Fruit fly (Drosophila melanogaster) whole organism, embryonic: ENCODE measurements around the gene CG11811.
A peak's percentile ranks its signal among the peaks of the same experiment; 100 is the strongest.

Source experiments
- CG10565 ChIP-seq: fragments of 200-800 bp; sonication (Bioruptor generic); optimal IDR thresholded peaks from 3 replicates; lab custom pipeline; 2016; ENCODE audit warnings: missing biosample characterization, mild to moderate bottlenecking, missing genetic modification characterization
- CG12104 ChIP-seq: fragments of 200-800 bp; sonication (Bioruptor generic); optimal IDR thresholded peaks from 3 replicates; lab custom pipeline; 2016; ENCODE audit warnings: missing biosample characterization, missing genetic modification characterization
- CG15011 ChIP-seq: fragments of 200-800 bp; sonication (Bioruptor generic); optimal IDR thresholded peaks from 3 replicates; lab custom pipeline; 2018; ENCODE audit warnings: missing biosample characterization, mild to moderate bottlenecking, missing genetic modification characterization
- CG17361 ChIP-seq: fragments of 200-800 bp; sonication (Bioruptor generic); IDR thresholded peaks from 3 replicates; pipeline ENCODE4 v1.3.6; 2022; ENCODE audit warnings: missing biosample characterization, missing genetic modification characterization
- CG2678 ChIP-seq: fragments of 200-800 bp; sonication (Bioruptor generic); optimal IDR thresholded peaks from 3 replicates; lab custom pipeline; 2019; ENCODE audit warnings: missing biosample characterization, mild to moderate bottlenecking, missing genetic modification characterization, moderate library complexity
- CG3726 ChIP-seq: fragments of 200-800 bp; sonication (Bioruptor generic); IDR thresholded peaks from 3 replicates; pipeline ENCODE4, ENCODE4 v1.3.6; 2022; ENCODE audit warnings: missing biosample characterization, missing genetic modification characterization
- CG3847 ChIP-seq: fragments of 200-800 bp; sonication (Bioruptor generic); IDR thresholded peaks from 2 replicates; pipeline ENCODE4 v1.3.6; 2022; ENCODE audit warnings: missing biosample characterization, missing genetic modification characterization
- CG6272 ChIP-seq: fragments of 200-800 bp; sonication (Bioruptor generic); IDR thresholded peaks from 2 replicates; pipeline ENCODE4 v1.3.6; 2022; ENCODE audit warnings: missing biosample characterization, missing genetic modification characterization
- CG6791 ChIP-seq: fragments of 200-800 bp; sonication (Bioruptor generic); IDR thresholded peaks from 3 replicates; pipeline ENCODE4 v1.3.6; 2022; ENCODE audit warnings: missing biosample characterization, missing genetic modification characterization; ENCODE audit not compliant: partially characterized antibody
- CG6813 ChIP-seq: fragments of 200-800 bp; sonication (Bioruptor generic); optimal IDR thresholded peaks from 2 replicates; lab custom pipeline; 2017; ENCODE audit warnings: missing biosample characterization, missing genetic modification characterization, mild to moderate bottlenecking, moderate library complexity, missing genetic modification reagents
- CG8765 ChIP-seq: fragments of 200-800 bp; sonication (Bioruptor generic); IDR thresholded peaks from 2 replicates; pipeline ENCODE4 v1.3.6; 2022; ENCODE audit warnings: missing biosample characterization, missing genetic modification characterization
- Dbx ChIP-seq: fragments of 200-800 bp; sonication (Bioruptor generic); IDR thresholded peaks from 3 replicates; pipeline ENCODE4 v1.3.6; 2022; ENCODE audit warnings: missing biosample characterization, missing genetic modification characterization
- Drgx ChIP-seq: fragments of 200-800 bp; sonication (Bioruptor generic); IDR thresholded peaks from 2 replicates; pipeline ENCODE4 v1.3.6; 2022; ENCODE audit warnings: missing biosample characterization, missing genetic modification characterization
- E2f2 ChIP-seq: fragments of 200-800 bp; sonication (Bioruptor generic); IDR thresholded peaks from 2 replicates; pipeline ENCODE4 v1.3.6; 2022; ENCODE audit warnings: missing biosample characterization, missing genetic modification characterization
- Hr3 ChIP-seq: fragments of 200-800 bp; sonication (Bioruptor generic); optimal IDR thresholded peaks from 3 replicates; lab custom pipeline; 2016; ENCODE audit warnings: missing biosample characterization, missing genetic modification characterization
- Hr51 ChIP-seq, 2 experiments: fragments of 200-800 bp; sonication (Bioruptor generic); optimal IDR thresholded peaks; 2 replicates in 1 of 2; 3 replicates in 1 of 2; lab custom pipeline; 2016 to 2018; ENCODE audit warnings: missing biosample characterization in 2 of 2, missing genetic modification characterization in 2 of 2, mild to moderate bottlenecking in 1 of 2, moderate library complexity in 1 of 2
- Hsf ChIP-seq: fragments of 200-800 bp; sonication (Bioruptor generic); optimal IDR thresholded peaks from 3 replicates; lab custom pipeline; 2016; ENCODE audit warnings: missing biosample characterization, missing genetic modification characterization
- Lim3 ChIP-seq: fragments of 200-800 bp; sonication (Bioruptor generic); IDR thresholded peaks from 2 replicates; pipeline ENCODE4 v1.3.6; 2022; ENCODE audit warnings: missing biosample characterization, missing genetic modification characterization
- Myb ChIP-seq: fragments of 200-800 bp; sonication (Bioruptor generic); optimal IDR thresholded peaks from 2 replicates; lab custom pipeline; 2016; ENCODE audit warnings: missing biosample characterization, missing genetic modification characterization
- Oaz ChIP-seq: fragments of 200-800 bp; sonication (Bioruptor generic); IDR thresholded peaks from 2 replicates; pipeline ENCODE4 v1.3.6; 2022; ENCODE audit warnings: missing biosample characterization, missing genetic modification characterization
- Sin3A ChIP-seq: fragments of >200 bp; optimal IDR thresholded peaks from 2 replicates; lab custom pipeline; 2018
- Sox102F ChIP-seq: fragments of 200-800 bp; sonication (Bioruptor generic); optimal IDR thresholded peaks from 2 replicates; lab custom pipeline; 2018; ENCODE audit warnings: missing biosample characterization, mild to moderate bottlenecking, missing genetic modification characterization, moderate library complexity
- abd-A ChIP-seq: fragments of 200-800 bp; sonication (Bioruptor generic); optimal IDR thresholded peaks from 3 replicates; lab custom pipeline; 2019; ENCODE audit warnings: missing biosample characterization, mild to moderate bottlenecking, missing genetic modification characterization, moderate library complexity
- az2 ChIP-seq: fragments of 200-800 bp; sonication (Bioruptor generic); optimal IDR thresholded peaks from 3 replicates; lab custom pipeline; 2016; ENCODE audit warnings: missing biosample characterization, missing genetic modification characterization
- bcd ChIP-seq: fragments of 200-800 bp; sonication (Bioruptor generic); optimal IDR thresholded peaks from 2 replicates; lab custom pipeline; 2017; ENCODE audit warnings: missing biosample characterization, mild to moderate bottlenecking, missing genetic modification characterization
- bowl ChIP-seq: fragments of 200-800 bp; sonication (Bioruptor generic); IDR thresholded peaks from 2 replicates; pipeline ENCODE4 v1.3.6; 2022; ENCODE audit warnings: missing biosample characterization, missing genetic modification characterization
- esg ChIP-seq: fragments of 200-800 bp; sonication (Bioruptor generic); conservative IDR thresholded peaks from 2 replicates; pipeline ENCODE4 v1.3.6; 2022; ENCODE audit warnings: missing biosample characterization, missing genetic modification characterization
- ftz-f1 ChIP-seq: fragments of 200-800 bp; sonication (Bioruptor generic); optimal IDR thresholded peaks from 2 replicates; lab custom pipeline; 2016; ENCODE audit warnings: missing biosample characterization, missing genetic modification characterization
- gem ChIP-seq: fragments of 200-800 bp; sonication (Bioruptor generic); optimal IDR thresholded peaks from 2 replicates; lab custom pipeline; 2019; ENCODE audit warnings: missing biosample characterization, mild to moderate bottlenecking, missing genetic modification characterization, moderate library complexity
- gfzf ChIP-seq: fragments of 200-800 bp; sonication (Bioruptor generic); optimal IDR thresholded peaks from 2 replicates; lab custom pipeline; 2016; ENCODE audit warnings: missing biosample characterization, mild to moderate bottlenecking, missing genetic modification characterization, moderate library complexity
- grn ChIP-seq: fragments of 200-800 bp; sonication (Bioruptor generic); optimal IDR thresholded peaks from 3 replicates; lab custom pipeline; 2017; ENCODE audit warnings: missing biosample characterization, missing genetic modification characterization
- her ChIP-seq: fragments of 200-800 bp; sonication (Bioruptor generic); optimal IDR thresholded peaks from 2 replicates; lab custom pipeline; 2016; ENCODE audit warnings: missing biosample characterization, missing genetic modification characterization
- hkb ChIP-seq, 2 experiments: fragments of 200-800 bp in 1 of 2; fragments of >200 bp in 1 of 2; sonication (Bioruptor generic) in 1 of 2; IDR thresholded peaks in 1 of 2; optimal IDR thresholded peaks in 1 of 2; 2 replicates each; pipeline versions ENCODE4 v1.3.6 to Lab custom; 2017 to 2022; ENCODE audit warnings: missing biosample characterization in 1 of 2, missing genetic modification characterization in 1 of 2
- lab ChIP-seq: fragments of 200-800 bp; sonication (Bioruptor generic); optimal IDR thresholded peaks from 3 replicates; lab custom pipeline; 2017; ENCODE audit warnings: missing biosample characterization, missing genetic modification characterization, mild to moderate bottlenecking, moderate library complexity, missing genetic modification reagents
- pb ChIP-seq: fragments of 200-800 bp; sonication (Bioruptor generic); optimal IDR thresholded peaks from 3 replicates; lab custom pipeline; 2016; ENCODE audit warnings: missing biosample characterization, missing genetic modification characterization
- phol ChIP-seq: fragments of 200-800 bp; sonication (Bioruptor generic); optimal IDR thresholded peaks from 3 replicates; lab custom pipeline; 2018; ENCODE audit warnings: missing biosample characterization, mild to moderate bottlenecking, missing genetic modification characterization, moderate library complexity
- pros ChIP-seq: fragments of 200-800 bp; sonication (Bioruptor generic); optimal IDR thresholded peaks from 3 replicates; lab custom pipeline; 2019; ENCODE audit warnings: missing biosample characterization, mild to moderate bottlenecking, missing genetic modification characterization, moderate library complexity
- row ChIP-seq: fragments of 200-800 bp; sonication (Bioruptor generic); IDR thresholded peaks from 3 replicates; pipeline ENCODE4 v1.3.6; 2022; ENCODE audit warnings: missing biosample characterization, missing genetic modification characterization
- sens ChIP-seq: fragments of 200-800 bp; sonication (Bioruptor generic); peaks from one replicate; lab custom pipeline; 2016; ENCODE audit warnings: missing biosample characterization, missing genetic modification characterization
- slou ChIP-seq: fragments of 200-800 bp; sonication (Bioruptor generic); optimal IDR thresholded peaks from 3 replicates; lab custom pipeline; 2016; ENCODE audit warnings: missing biosample characterization, missing genetic modification characterization
- tgo ChIP-seq: fragments of 200-800 bp; sonication (Bioruptor generic); IDR thresholded peaks from 3 replicates; pipeline ENCODE4 v1.3.6; 2022; ENCODE audit warnings: missing biosample characterization, missing genetic modification characterization
- trh ChIP-seq: fragments of 200-800 bp; sonication (Bioruptor generic); optimal IDR thresholded peaks from 2 replicates; lab custom pipeline; 2016; ENCODE audit warnings: missing biosample characterization, missing genetic modification characterization
- unc-4 ChIP-seq: fragments of 200-800 bp; sonication (Bioruptor generic); IDR thresholded peaks from 2 replicates; pipeline ENCODE4 v1.3.6; 2022; ENCODE audit warnings: missing biosample characterization, missing genetic modification characterization; ENCODE audit not compliant: partially characterized antibody

Gene CG11811

dm6 chr3L:10704482-10704993 is 13.7 kb downstream of the CG11811 start (continued):
- TF ChIP-seq lab (GFP tag; lab: Kevin White, UChicago) (peak; percentile 35), CG2678 (tag; lab: Kevin White, UChicago) (peak; percentile 14), hkb (optimal IDR thresholded peaks at IDR 0.05; lab: Kevin White, UChicago) (no peak), hkb (GFP tag; IDR thresholded peaks at IDR 0.05; lab: Robert Waterston, UW) (peak; percentile 22; the same call in 1 of the 2 replicates), Dbx (0 out of 3 replicates have a peak, but pooled peaks have one; percentile 9), gem (tag; lab: Kevin White, UChicago) (peak; percentile 1), Drgx (peak; percentile 7; the same call in 1 of the 2 replicates), Myb (GFP tag; lab: Kevin White, UChicago) (no peak), esg (0 out of 2 replicates have a peak, but pooled peaks have one; percentile 5), slou (GFP tag; lab: Kevin White, UChicago) (no peak), CG12104 (GFP tag; lab: Kevin White, UChicago) (no peak), unc-4 (GFP tag; lab: Robert Waterston, UW) (no peak), trh (no peak)

dm6 chr3L:10709132-10709531 is 18.3 kb downstream of the CG11811 start:
- TF ChIP-seq pros (GFP tag; lab: Kevin White, UChicago) (no peak), tgo (GFP tag; lab: Robert Waterston, UW) (no peak), CG3847 (no peak), Sin3A (lab: Kevin White, UChicago) (no peak), gfzf (no peak), abd-A (tag; lab: Kevin White, UChicago) (no peak), CG6272 (GFP tag; lab: Robert Waterston, UW) (no peak), CG3726 (GFP tag; lab: Robert Waterston, UW) (no peak), grn (no peak), Hr3 (GFP tag; lab: Kevin White, UChicago) (no peak), phol (tag; lab: Kevin White, UChicago) (no peak), CG17361 (0 out of 3 replicates have a peak, but pooled peaks have one; percentile 32), E2f2 (no peak), pb (no peak), her (GFP tag; lab: Kevin White, UChicago) (no peak), ftz-f1 (GFP tag; lab: Kevin White, UChicago) (no peak), Hsf (no peak), az2 (GFP tag; lab: Kevin White, UChicago) (no peak), CG10565 (GFP tag; lab: Kevin White, UChicago) (no peak), bowl (GFP tag; lab: Robert Waterston, UW) (no peak), CG6813 (GFP tag; lab: Kevin White, UChicago) (no peak), Hr51 (GFP tag; optimal IDR thresholded peaks at IDR 0.05; lab: Kevin White, UChicago) (no peak), sens (peak; percentile 20), Drgx (peak; percentile 48; the same call in 1 of the 2 replicates), bcd (GFP tag; lab: Kevin White, UChicago) (no peak), row (peak; percentile 32; the same call in 1 of the 3 replicates), gem (tag; lab: Kevin White, UChicago) (peak; percentile 17), CG6791 (GFP tag; lab: Robert Waterston, UW) (0 out of 3 replicates have a peak, but pooled peaks have one; percentile 40), Lim3 (no peak), Oaz (GFP tag; lab: Robert Waterston, UW) (no peak), CG8765 (GFP tag; lab: Robert Waterston, UW) (no peak), Sox102F (no peak), CG15011 (no peak)
- TF ChIP-seq, all 482 proteins: peak for 6
